Fruit fly (Drosophila melanogaster) whole organism, pupa: ENCODE measurements around the gene CycH.

Experiments used
- CG13204 ChIP-seq: fragments of 200-800 bp; sonication (Bioruptor generic); optimal IDR thresholded peaks from 2 replicates; lab custom pipeline; 2018; ENCODE audit warnings: missing biosample characterization, mild to moderate bottlenecking, missing genetic modification characterization, moderate library complexity
- CG32121 ChIP-seq: fragments of 200-800 bp; sonication (Bioruptor generic); IDR thresholded peaks from 2 replicates; pipeline ENCODE4 v1.3.6; 2022; ENCODE audit warnings: missing biosample characterization, missing genetic modification characterization
- D1 ChIP-seq: fragments of 200-800 bp; sonication (Bioruptor generic); optimal IDR thresholded peaks from 2 replicates; lab custom pipeline; 2018; ENCODE audit warnings: missing biosample characterization, mild to moderate bottlenecking, missing genetic modification characterization, moderate library complexity

DNA sequence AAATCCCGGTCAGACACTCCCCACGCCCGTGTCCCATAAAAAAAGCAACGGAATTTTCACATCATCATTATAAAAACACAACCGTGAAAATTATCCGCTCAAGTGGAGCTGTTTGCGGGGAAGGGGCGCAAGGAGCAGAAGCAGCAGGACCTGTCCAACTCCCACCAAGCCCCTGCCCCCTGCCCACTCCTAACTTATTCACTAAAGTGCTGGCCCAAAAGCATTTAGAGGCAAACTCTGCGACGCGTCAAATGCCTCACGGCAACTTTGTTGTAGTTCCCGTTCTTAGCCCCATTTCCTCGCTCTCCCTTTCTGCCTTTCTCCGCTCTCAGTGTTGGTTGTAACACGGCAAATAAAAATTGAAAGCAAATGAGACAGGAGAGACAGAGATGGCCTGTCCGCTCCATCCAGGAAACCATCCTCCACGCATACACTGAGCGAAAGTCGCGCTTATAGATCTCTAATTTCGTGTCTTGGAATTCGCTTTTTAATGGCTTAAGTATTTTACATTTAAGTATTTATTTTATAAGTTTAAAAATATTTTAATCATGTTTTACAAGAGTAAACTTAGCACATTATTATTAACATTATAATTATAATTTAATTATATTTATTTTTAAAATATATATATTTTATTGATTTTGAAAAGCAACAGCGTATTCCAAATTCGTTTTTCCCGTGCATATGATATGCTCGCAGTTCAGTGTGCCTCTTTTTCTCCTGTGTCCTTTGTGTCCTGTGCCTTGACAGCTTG lies 37.7 kb downstream of the CycH start:
- TF ChIP-seq CG13204 (GFP tag; lab: Kevin White, UChicago) (no peak), CG32121 (GFP tag; lab: Robert Waterston, UW) (no peak), D1 (tag; lab: Kevin White, UChicago) (no peak)
